Worm (Caenorhabditis elegans) whole organism, midembryonic: ENCODE data around the gene rbc-2.

ENCODE experiments used
- T22C8.4 ChIP-seq: fragments of 200-800 bp; sonication (Bioruptor generic); IDR thresholded peaks from 2 replicates; pipeline ENCODE4 v1.3.6; 2022; ENCODE audit warnings: missing genetic modification characterization, missing compliant biosample characterization
- cog-1 ChIP-seq: sonication (generic microtip); optimal IDR thresholded peaks from 2 replicates; lab custom pipeline; 2016; ENCODE audit warnings: missing genetic modification characterization, missing compliant biosample characterization
- flt-1 ChIP-seq: fragments of 200-800 bp; sonication (Bioruptor generic); IDR thresholded peaks from 2 replicates; pipeline ENCODE4 v1.3.6; 2022; ENCODE audit warnings: missing genetic modification characterization, missing compliant biosample characterization
- klf-2 ChIP-seq: fragments of 200-800 bp; sonication (Bioruptor generic); conservative IDR thresholded peaks from 2 replicates; pipeline ENCODE4 v1.3.6; 2022; ENCODE audit warnings: missing genetic modification reagents, missing genetic modification characterization, missing compliant biosample characterization
- med-1 ChIP-seq: sonication (generic microtip); optimal IDR thresholded peaks from 2 replicates; lab custom pipeline; 2017; ENCODE audit warnings: missing genetic modification characterization, mild to moderate bottlenecking, missing compliant biosample characterization, antibody characterized with exemption, missing genetic modification reagents; ENCODE audit not compliant: insufficient read depth
- ref-1 ChIP-seq: fragments of 200-800 bp; sonication (Bioruptor generic); conservative IDR thresholded peaks from 2 replicates; pipeline ENCODE4 v1.3.6; 2022; ENCODE audit warnings: missing genetic modification reagents, missing genetic modification characterization, missing compliant biosample characterization
- ztf-23 ChIP-seq: fragments of 200-800 bp; sonication (Bioruptor generic); IDR thresholded peaks from 2 replicates; pipeline ENCODE4 v1.3.6; 2022; ENCODE audit warnings: missing genetic modification reagents, missing genetic modification characterization, missing compliant biosample characterization
- ztf-29 ChIP-seq: fragments of 200-800 bp; sonication (Bioruptor generic); IDR thresholded peaks from 2 replicates; pipeline ENCODE4 v1.3.6; 2022; ENCODE audit warnings: missing genetic modification reagents, missing genetic modification characterization, missing compliant biosample characterization

DNA sequence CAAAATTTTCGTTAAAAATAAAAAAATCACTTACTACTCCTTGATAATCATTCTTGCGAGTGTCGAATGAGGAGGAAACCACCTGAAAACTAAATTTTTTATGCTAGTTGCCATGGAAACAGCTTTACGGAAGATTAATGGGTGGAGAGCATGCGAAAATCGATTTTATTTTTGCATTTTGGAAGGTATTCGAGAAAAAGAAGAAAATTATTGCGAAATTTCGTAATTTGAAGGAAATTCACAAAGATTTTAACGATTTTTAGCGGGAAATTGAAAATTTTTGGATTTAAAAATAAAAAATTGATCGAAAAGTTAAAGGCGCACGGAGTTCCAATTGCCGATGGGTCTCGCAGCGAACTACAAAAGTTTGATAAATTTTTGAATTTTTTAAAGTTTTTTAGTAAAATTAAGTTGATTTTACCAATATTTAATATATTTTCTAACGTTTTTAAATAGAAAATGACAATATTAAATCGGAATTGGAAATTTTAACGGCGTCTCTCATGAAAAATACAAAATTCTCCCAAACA is 47.2 kb upstream of the rbc-2 start, which contains the start of gene Y54F10AR.1:
- TF ChIP-seq ztf-23 (GFP tag; lab: Robert Waterston, UW): no peak
- no peak for TF ChIP-seq T22C8.4 (GFP tag; lab: Robert Waterston, UW)
- no peak for TF ChIP-seq flt-1 (GFP tag; lab: Robert Waterston, UW)
- no peak for TF ChIP-seq ref-1 (GFP tag; lab: Robert Waterston, UW)
- no peak for TF ChIP-seq cog-1
- TF ChIP-seq med-1: no peak
- TF ChIP-seq ztf-29: no peak
- TF ChIP-seq klf-2 (GFP tag; lab: Robert Waterston, UW): no peak
